Worm (Caenorhabditis elegans): ENCODE results near the gene F10E7.1.

DNA sequence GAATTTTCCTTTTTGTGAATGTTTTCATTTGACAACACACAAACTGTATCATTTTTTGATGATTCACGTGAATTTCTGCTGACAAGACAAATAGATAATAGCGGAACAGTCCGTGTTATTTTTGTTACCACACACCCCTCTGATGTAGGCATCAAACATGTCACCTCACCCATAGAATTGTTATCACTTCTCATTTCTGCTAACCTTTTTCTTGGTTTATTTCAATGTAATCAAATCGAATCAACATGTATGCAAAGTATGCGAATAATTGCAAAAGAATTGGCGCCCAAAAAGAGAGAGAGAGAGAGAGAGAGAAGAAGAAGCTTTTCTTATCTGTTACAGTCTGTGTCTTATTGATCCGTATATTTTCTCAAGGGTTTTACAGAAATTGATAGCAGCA is 30.9 kb downstream of the F10E7.1 start:
- TF ChIP-seq cog-1 (tag; optimal IDR thresholded peaks at IDR 0.05) (no peak), ztf-29 (GFP tag; IDR thresholded peaks at IDR 0.05) (no peak), flt-1 (GFP tag; IDR thresholded peaks at IDR 0.05) (no peak), tab-1 (GFP tag; IDR thresholded peaks at IDR 0.05) (no peak), ref-1 (GFP tag; conservative IDR thresholded peaks at IDR 0.05) (no peak), med-1 (GFP tag; optimal IDR thresholded peaks at IDR 0.05; ENCODE audit: insufficient read depth) (no peak), klf-2 (GFP tag; conservative IDR thresholded peaks at IDR 0.05) (no peak), T22C8.4 (GFP tag; IDR thresholded peaks at IDR 0.05) (no peak)

Measured in whole organism, midembryonic.